Fruit fly (Drosophila melanogaster): Measurements from ENCODE around the gene Daao2.

Daao2 gene

dm6 chr2L:6797408-6797807, 5.4 kb upstream of the Daao2 start (continued):
- TF ChIP-seq peb (GFP tag; IDR thresholded peaks at IDR 0.05) = no peak
- TF ChIP-seq Max (GFP tag; optimal IDR thresholded peaks at IDR 0.05) = peak; percentile 27
- TF ChIP-seq CG2202 (tag; optimal IDR thresholded peaks at IDR 0.05) = no peak
- peak; percentile 61; the same call in 1 of the 2 replicates for TF ChIP-seq ato (GFP tag; IDR thresholded peaks at IDR 0.05; ENCODE audit: partially characterized antibody)
- no peak for TF ChIP-seq CG18476 (GFP tag; optimal IDR thresholded peaks at IDR 0.05)
- peak; percentile 75 for TF ChIP-seq Xbp1 (GFP tag; optimal IDR thresholded peaks at IDR 0.05)
- peak; percentile 50 for TF ChIP-seq Ets97D (GFP tag; optimal IDR thresholded peaks at IDR 0.05)
- TF ChIP-seq twi (tag; optimal IDR thresholded peaks at IDR 0.05) = no peak
- no peak for TF ChIP-seq Hmx (GFP tag; optimal IDR thresholded peaks at IDR 0.05)
- TF ChIP-seq rib (GFP tag; IDR thresholded peaks at IDR 0.05) = no peak
- TF ChIP-seq CG10543 (GFP tag; optimal IDR thresholded peaks at IDR 0.05) = no peak
- no peak for TF ChIP-seq CG8359 (GFP tag; optimal IDR thresholded peaks at IDR 0.05; ENCODE audit: borderline replicate concordance)
- no peak for TF ChIP-seq ash1 (GFP tag; optimal IDR thresholded peaks at IDR 0.05)
- peak; percentile 70; the same call in 1 of the 2 replicates for TF ChIP-seq vvl (GFP tag; IDR thresholded peaks at IDR 0.05)
- no peak for TF ChIP-seq CG4730 (GFP tag; IDR thresholded peaks at IDR 0.05)
- TF ChIP-seq cad (GFP tag; optimal IDR thresholded peaks at IDR 0.05) = peak; percentile 52
- TF ChIP-seq CG6791 (GFP tag; IDR thresholded peaks at IDR 0.05; ENCODE audit: partially characterized antibody) = peak; percentile 71; the same call in 2 of the 3 replicates
- no peak for TF ChIP-seq sens-2 (GFP tag; IDR thresholded peaks at IDR 0.05)
- TF ChIP-seq dati (GFP tag; IDR thresholded peaks at IDR 0.05) = no peak
- no peak for TF ChIP-seq NC2α (GFP tag; optimal IDR thresholded peaks at IDR 0.05)
- no peak for TF ChIP-seq luna (GFP tag; optimal IDR thresholded peaks at IDR 0.05)
- peak; percentile 47 for TF ChIP-seq Hsf (GFP tag; optimal IDR thresholded peaks at IDR 0.05)
- TF ChIP-seq Dad (GFP tag; optimal IDR thresholded peaks at IDR 0.05) = peak; percentile 29
- no peak for TF ChIP-seq CG3838 (GFP tag; optimal IDR thresholded peaks at IDR 0.05)
- no peak for TF ChIP-seq Usf (GFP tag; optimal IDR thresholded peaks at IDR 0.05)
- TF ChIP-seq CG1233 (GFP tag; optimal IDR thresholded peaks at IDR 0.05) = no peak
- no peak for TF ChIP-seq aop (GFP tag; IDR thresholded peaks at IDR 0.05)
- TF ChIP-seq Mad (GFP tag; optimal IDR thresholded peaks at IDR 0.05) = peak; percentile 39
- peak; percentile 69 for TF ChIP-seq Rfx (GFP tag; IDR thresholded peaks at IDR 0.05)
- no peak for TF ChIP-seq Hr39 (optimal IDR thresholded peaks at IDR 0.05)
- TF ChIP-seq Ada2b (GFP tag; IDR thresholded peaks at IDR 0.05) = no peak
- TF ChIP-seq CG2678 (tag; optimal IDR thresholded peaks at IDR 0.05) = no peak
- no peak for TF ChIP-seq CG11085 (GFP tag; IDR thresholded peaks at IDR 0.05)
- TF ChIP-seq cas (GFP tag; IDR thresholded peaks at IDR 0.05) = no peak
- no peak for TF ChIP-seq lab (GFP tag; optimal IDR thresholded peaks at IDR 0.05)
- peak; percentile 39 for TF ChIP-seq CG18262 (tag; optimal IDR thresholded peaks at IDR 0.05)
- no peak; the same call in 2 of the 3 replicates for TF ChIP-seq B-H1 (GFP tag; IDR thresholded peaks at IDR 0.05)
- TF ChIP-seq CG8478 (optimal IDR thresholded peaks at IDR 0.05) = no peak
- TF ChIP-seq gcm2 (GFP tag; optimal IDR thresholded peaks at IDR 0.05) = no peak
- peak; percentile 34 for TF ChIP-seq Hr3 (GFP tag; optimal IDR thresholded peaks at IDR 0.05)
- no peak for TF ChIP-seq CG2889 (GFP tag; IDR thresholded peaks at IDR 0.05)
- peak; percentile 43 for TF ChIP-seq CG4424 (GFP tag; optimal IDR thresholded peaks at IDR 0.05)
- TF ChIP-seq CG7987 (GFP tag; optimal IDR thresholded peaks at IDR 0.05) = no peak
- no peak for TF ChIP-seq lbe (GFP tag; optimal IDR thresholded peaks at IDR 0.05)
- no peak for TF ChIP-seq CG3163 (GFP tag; optimal IDR thresholded peaks at IDR 0.05)
- TF ChIP-seq CG6683 (GFP tag; optimal IDR thresholded peaks at IDR 0.05) = no peak
- TF ChIP-seq Doc2 (GFP tag; IDR thresholded peaks at IDR 0.05) = no peak
- peak; percentile 77 for TF ChIP-seq CG8290 (GFP tag; optimal IDR thresholded peaks at IDR 0.05)
- no peak for TF ChIP-seq CG8290 (tag; optimal IDR thresholded peaks at IDR 0.05)
- TF ChIP-seq CG12942 (GFP tag; optimal IDR thresholded peaks at IDR 0.05) = no peak
- TF ChIP-seq usp (GFP tag; optimal IDR thresholded peaks at IDR 0.05) = no peak
- TF ChIP-seq HmgZ (tag; optimal IDR thresholded peaks at IDR 0.05) = peak; percentile 67
- TF ChIP-seq ranshi (GFP tag; IDR thresholded peaks at IDR 0.05) = no peak
- TF ChIP-seq ac (GFP tag; optimal IDR thresholded peaks at IDR 0.05) = no peak

Data from whole organism, embryonic.